Fruit fly (Drosophila melanogaster): ENCODE results near the gene TAF1B.

DNA sequence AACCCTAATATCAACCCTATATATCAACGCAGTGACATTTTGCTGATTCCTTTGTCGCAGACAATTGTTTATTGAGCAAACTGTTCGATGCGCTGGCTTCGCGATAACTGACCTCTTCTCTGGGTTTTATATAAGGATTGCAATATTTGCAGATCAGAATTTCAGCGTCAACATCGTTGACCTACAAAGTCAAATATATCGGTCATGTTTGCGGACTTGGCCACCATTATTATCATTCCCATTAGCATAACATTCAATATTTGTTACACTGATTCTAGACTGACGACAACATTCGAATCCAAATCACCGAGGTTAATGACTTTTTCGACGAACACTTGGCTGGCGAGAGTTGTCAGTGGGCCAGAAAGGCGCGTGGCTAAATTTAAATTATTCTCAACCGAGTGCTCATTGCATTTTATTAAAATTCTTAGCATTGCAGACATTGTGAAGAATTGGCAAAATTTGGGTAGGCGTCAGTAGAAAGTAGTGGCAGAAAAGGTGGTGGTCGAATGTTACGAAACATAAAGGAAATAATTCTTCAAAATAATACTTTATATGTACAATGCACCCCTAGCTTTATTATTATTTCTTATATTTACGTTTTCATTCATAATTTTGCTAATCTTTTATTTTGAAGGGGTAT is 25.3 kb upstream of the TAF1B start:
- no peak for TF ChIP-seq CG13424 (tag; optimal IDR thresholded peaks at IDR 0.05)
- TF ChIP-seq MBD-R2 (GFP tag; IDR thresholded peaks at IDR 0.05) = no peak
- TF ChIP-seq Awh (GFP tag; IDR thresholded peaks at IDR 0.05) = no peak
